Worm (Caenorhabditis elegans) whole organism, L1 larva: ENCODE measurements around the gene srj-45.
A peak's percentile ranks its signal among the peaks of the same experiment; 100 is the strongest.

Experiments
- C04F5.9 ChIP-seq: sonication (generic microtip); optimal IDR thresholded peaks from 2 replicates; lab custom pipeline; 2016; ENCODE audit warnings: missing genetic modification characterization, missing compliant biosample characterization
- F16B12.6 ChIP-seq: fragments of 150-350 bp; optimal IDR thresholded peaks from 2 replicates; lab custom pipeline; 2014; ENCODE audit warnings: missing biosample characterization, missing genetic modification characterization
- Y116A8C.19 ChIP-seq: sonication (generic microtip); optimal IDR thresholded peaks from 2 replicates; lab custom pipeline; 2016; ENCODE audit warnings: missing compliant biosample characterization, missing genetic modification characterization, borderline replicate concordance
- aha-1 ChIP-seq: fragments of 150-350 bp; optimal IDR thresholded peaks from 2 replicates; lab custom pipeline; 2014; ENCODE audit warnings: missing biosample characterization, missing genetic modification characterization
- alr-1 ChIP-seq: fragments of 200-800 bp; sonication (Bioruptor generic); optimal IDR thresholded peaks from 2 replicates; lab custom pipeline; 2018; ENCODE audit warnings: borderline replicate concordance, mild to moderate bottlenecking, missing genetic modification characterization, missing compliant biosample characterization
- aly-2 ChIP-seq: fragments of 150-350 bp; optimal IDR thresholded peaks from 2 replicates; lab custom pipeline; 2014; ENCODE audit warnings: missing biosample characterization, missing genetic modification characterization
- ceh-8 ChIP-seq: fragments of 200-800 bp; sonication (Bioruptor generic); optimal IDR thresholded peaks from 2 replicates; lab custom pipeline; 2018; ENCODE audit warnings: mild to moderate bottlenecking, missing genetic modification characterization, moderate library complexity, missing compliant biosample characterization
- dpl-1 ChIP-seq, 3 experiments: fragments of 150-350 bp in 2 of 3; sonication (generic microtip) in 1 of 3; optimal IDR thresholded peaks; 2 replicates each; lab custom pipeline; 2014 to 2017; ENCODE audit warnings: missing biosample characterization in 3 of 3, missing genetic modification characterization in 3 of 3, missing genetic modification reagents in 3 of 3
- dsc-1 ChIP-seq: sonication (generic microtip); optimal IDR thresholded peaks from 2 replicates; lab custom pipeline; 2016; ENCODE audit warnings: mild to moderate bottlenecking, missing genetic modification characterization, missing compliant biosample characterization
- efl-1 ChIP-seq, 4 experiments: fragments of 150-350 bp; optimal IDR thresholded peaks in 3 of 4; peaks in 1 of 4; 1 replicate in 1 of 4; 2 replicates in 3 of 4; lab custom pipeline; 2014; ENCODE audit warnings: missing biosample characterization in 2 of 4, missing genetic modification characterization in 2 of 4, missing genetic modification reagents in 2 of 4
- egl-13 ChIP-seq: sonication (generic microtip); optimal IDR thresholded peaks from 2 replicates; lab custom pipeline; 2016; ENCODE audit warnings: missing genotype, missing genetic modification reagents, missing genetic modification characterization, missing compliant biosample characterization
- elt-3 ChIP-seq, 6 experiments: fragments of 150-350 bp in 1 of 6; sonication (generic microtip); optimal IDR thresholded peaks; 2 replicates each; lab custom pipeline; 2017 to 2018; ENCODE audit warnings: missing biosample characterization in 6 of 6, missing genetic modification characterization in 6 of 6, inconsistent platforms in 1 of 6
- ets-5 ChIP-seq: fragments of 200-800 bp; sonication (Bioruptor generic); IDR thresholded peaks from 2 replicates; pipeline ENCODE4 v1.3.6; 2022; ENCODE audit warnings: missing genetic modification characterization, missing compliant biosample characterization
- fkh-8 ChIP-seq: sonication (generic microtip); optimal IDR thresholded peaks from 2 replicates; lab custom pipeline; 2016; ENCODE audit warnings: mild to moderate bottlenecking, missing genetic modification characterization, missing compliant biosample characterization
- hlh-4 ChIP-seq: sonication (generic microtip); optimal IDR thresholded peaks from 2 replicates; lab custom pipeline; 2016; ENCODE audit warnings: mild to moderate bottlenecking, missing genetic modification characterization, missing compliant biosample characterization
- isw-1 ChIP-seq: fragments of 200-800 bp; sonication (Bioruptor generic); IDR thresholded peaks from 2 replicates; pipeline ENCODE4 v1.3.6; 2022; ENCODE audit warnings: missing genetic modification characterization, missing compliant biosample characterization
- jun-1 ChIP-seq: fragments of 150-350 bp; optimal IDR thresholded peaks from 2 replicates; lab custom pipeline; 2014; ENCODE audit warnings: missing biosample characterization, missing genetic modification reagents, missing genetic modification characterization
- lin-14 ChIP-seq: fragments of 200-800 bp; sonication (Bioruptor generic); optimal IDR thresholded peaks from 2 replicates; lab custom pipeline; 2018; ENCODE audit warnings: mild to moderate bottlenecking, missing genetic modification characterization, moderate library complexity, missing compliant biosample characterization
- lin-35 ChIP-seq, 2 experiments: fragments of 150-350 bp; optimal IDR thresholded peaks; 2 replicates each; lab custom pipeline; 2014; ENCODE audit warnings: missing biosample characterization in 2 of 2, missing genetic modification characterization in 2 of 2, missing genetic modification reagents in 2 of 2
- lin-39 ChIP-seq: fragments of 150-350 bp; optimal IDR thresholded peaks from 2 replicates; lab custom pipeline; 2014; ENCODE audit warnings: missing biosample characterization, missing genetic modification reagents, missing genetic modification characterization
- lsy-2 ChIP-seq, 2 experiments: fragments of 150-350 bp; optimal IDR thresholded peaks; 2 replicates each; lab custom pipeline; 2014; ENCODE audit warnings: missing biosample characterization in 2 of 2, missing genetic modification characterization in 2 of 2
- mab-9 ChIP-seq: fragments of 200-800 bp; sonication (Bioruptor generic); IDR thresholded peaks from 2 replicates; pipeline ENCODE4 v1.3.6; 2022; ENCODE audit warnings: missing genetic modification reagents, missing genetic modification characterization, missing compliant biosample characterization
- mdl-1 ChIP-seq, 2 experiments: fragments of 150-350 bp; optimal IDR thresholded peaks; 2 replicates each; lab custom pipeline; 2014 to 2017; ENCODE audit warnings: missing biosample characterization in 2 of 2, missing genetic modification characterization in 2 of 2, inconsistent platforms in 1 of 2
- mef-2 ChIP-seq: fragments of 150-350 bp; optimal IDR thresholded peaks from 2 replicates; lab custom pipeline; 2014; ENCODE audit warnings: missing biosample characterization, missing genetic modification characterization
- mep-1 ChIP-seq: fragments of 150-350 bp; optimal IDR thresholded peaks from 2 replicates; lab custom pipeline; 2014; ENCODE audit warnings: missing biosample characterization, missing genetic modification characterization
- nhr-19 ChIP-seq: fragments of 200-800 bp; sonication (Bioruptor generic); conservative IDR thresholded peaks from 2 replicates; pipeline ENCODE4 v1.3.6; 2022; ENCODE audit warnings: missing genetic modification characterization, missing compliant biosample characterization
- nhr-237 ChIP-seq: fragments of 150-350 bp; optimal IDR thresholded peaks from 2 replicates; lab custom pipeline; 2014; ENCODE audit warnings: missing biosample characterization, missing genetic modification characterization
- nhr-28 ChIP-seq: fragments of 150-350 bp; optimal IDR thresholded peaks from 2 replicates; lab custom pipeline; 2014; ENCODE audit warnings: missing biosample characterization, missing genetic modification characterization
- nhr-71 ChIP-seq: sonication (generic microtip); optimal IDR thresholded peaks from 2 replicates; lab custom pipeline; 2016; ENCODE audit warnings: mild to moderate bottlenecking, missing genetic modification characterization, moderate library complexity, missing compliant biosample characterization
- nhr-77 ChIP-seq: fragments of 150-350 bp; optimal IDR thresholded peaks from 2 replicates; lab custom pipeline; 2014; ENCODE audit warnings: missing biosample characterization, missing genetic modification characterization
- nhr-84 ChIP-seq: sonication (generic microtip); optimal IDR thresholded peaks from 2 replicates; lab custom pipeline; 2017; ENCODE audit warnings: missing biosample characterization, missing genetic modification characterization
- nhr-90 ChIP-seq: sonication (generic microtip); optimal IDR thresholded peaks from 2 replicates; lab custom pipeline; 2016; ENCODE audit warnings: mild to moderate bottlenecking, missing genetic modification characterization, missing compliant biosample characterization; ENCODE audit not compliant: poor library complexity
- pag-3 ChIP-seq: sonication (generic microtip); optimal IDR thresholded peaks from 2 replicates; lab custom pipeline; 2017; ENCODE audit warnings: missing genetic modification characterization, mild to moderate bottlenecking, missing compliant biosample characterization, antibody characterized with exemption, borderline replicate concordance; ENCODE audit not compliant: insufficient read depth
- rnt-1 ChIP-seq: sonication (generic microtip); optimal IDR thresholded peaks from 2 replicates; lab custom pipeline; 2016; ENCODE audit warnings: mild to moderate bottlenecking, missing genetic modification characterization, moderate library complexity, missing compliant biosample characterization
- snu-23 ChIP-seq: sonication (generic microtip); optimal IDR thresholded peaks from 2 replicates; lab custom pipeline; 2016; ENCODE audit warnings: missing genetic modification characterization, missing compliant biosample characterization
- sox-4 ChIP-seq: sonication (generic microtip); optimal IDR thresholded peaks from 2 replicates; lab custom pipeline; 2016; ENCODE audit warnings: missing genetic modification characterization, missing compliant biosample characterization
- sup-37 ChIP-seq: fragments of 200-800 bp; sonication (Bioruptor generic); optimal IDR thresholded peaks from 2 replicates; lab custom pipeline; 2018; ENCODE audit warnings: mild to moderate bottlenecking, missing genetic modification characterization, missing compliant biosample characterization
- tlp-1 ChIP-seq: fragments of 150-350 bp; optimal IDR thresholded peaks from 2 replicates; lab custom pipeline; 2014; ENCODE audit warnings: missing biosample characterization, missing genetic modification characterization
- unc-30 ChIP-seq: sonication (generic microtip); optimal IDR thresholded peaks from 2 replicates; lab custom pipeline; 2017; ENCODE audit warnings: missing biosample characterization, missing genetic modification characterization
- unc-98 ChIP-seq: fragments of 200-800 bp; sonication (Bioruptor generic); IDR thresholded peaks from 2 replicates; pipeline ENCODE4 v1.3.6; 2022; ENCODE audit warnings: missing genetic modification characterization, missing compliant biosample characterization
- zag-1 ChIP-seq: fragments of 150-350 bp; optimal IDR thresholded peaks from 2 replicates; lab custom pipeline; 2014; ENCODE audit warnings: missing biosample characterization, missing genetic modification characterization

The srj-45 gene

ce11 chrV:2810164-2810563, 26.2 kb downstream of the srj-45 start, which contains the start of gene F54E2.1 (continued):
- TF ChIP-seq zag-1 (no peak), tlp-1 (tag; lab: Kevin White, UChicago) (peak; percentile 79)

- TF ChIP-seq mep-1 (tag; lab: Kevin White, UChicago) (no peak), fkh-8 (no peak), Y116A8C.19 (no peak), unc-30 (no peak), lin-39 (tag; lab: Kevin White, UChicago) (no peak), dsc-1 (tag; lab: Kevin White, UChicago) (peak; percentile 26), egl-13 (tag; lab: Kevin White, UChicago) (no peak), nhr-71 (tag; lab: Kevin White, UChicago) (peak; percentile 34), ceh-8 (GFP tag; lab: Kevin White, UChicago) (no peak), mab-9 (GFP tag; lab: Robert Waterston, UW) (no peak), jun-1 (tag; lab: Kevin White, UChicago) (no peak), dpl-1 (GFP tag; optimal IDR thresholded peaks at IDR 0.05; lab: Kevin White, UChicago) (no peak), lin-35 (GFP tag; optimal IDR thresholded peaks at IDR 0.05; lab: Kevin White, UChicago) (no peak), nhr-84 (tag; lab: Kevin White, UChicago) (no peak), mef-2 (tag; lab: Kevin White, UChicago) (no peak), aha-1 (no peak), sox-4 (tag; lab: Kevin White, UChicago) (no peak), unc-98 (GFP tag; lab: Robert Waterston, UW) (no peak), rnt-1 (tag; lab: Kevin White, UChicago) (peak; percentile 58), snu-23 (GFP tag; lab: Kevin White, UChicago) (no peak), ets-5 (GFP tag; lab: Robert Waterston, UW) (no peak), nhr-77 (tag; lab: Kevin White, UChicago) (no peak), isw-1 (GFP tag; lab: Robert Waterston, UW) (no peak), lsy-2 (tag; optimal IDR thresholded peaks at IDR 0.05; lab: Kevin White, UChicago) (no peak), C04F5.9 (no peak), nhr-19 (GFP tag; lab: Robert Waterston, UW) (0 out of 2 replicates have a peak, but pooled peaks have one; percentile 5), efl-1 (optimal IDR thresholded peaks at IDR 0.05; lab: Kevin White, UChicago) (no peak), efl-1 (GFP tag; optimal IDR thresholded peaks at IDR 0.05 in 1 of 2; lab: Kevin White, UChicago) (no peak), hlh-4 (tag; lab: Kevin White, UChicago) (no peak), F16B12.6 (tag; lab: Kevin White, UChicago) (no peak), alr-1 (no peak), nhr-28 (tag; lab: Kevin White, UChicago) (no peak), aly-2 (tag; lab: Kevin White, UChicago) (no peak), elt-3 (tag; optimal IDR thresholded peaks at IDR 0.05; lab: Kevin White, UChicago) (no peak), pag-3 (tag; lab: Kevin White, UChicago) (peak; percentile 81), lin-14 (peak; percentile 54), nhr-237 (tag; lab: Kevin White, UChicago) (no peak), sup-37 (GFP tag; lab: Kevin White, UChicago) (no peak), nhr-90 (no peak), mdl-1 (tag; optimal IDR thresholded peaks at IDR 0.05; lab: Kevin White, UChicago) (no peak), zag-1 (no peak)
Measured at ce11 chrV:2809443-2809842, 27.0 kb downstream of the srj-45 start.
